Worm (Caenorhabditis elegans) whole organism, L3 larva: ENCODE results near the gene fbxa-206.

Experiments used
- ZK546.5 ChIP-seq: sonication (generic microtip); optimal IDR thresholded peaks from 2 replicates; lab custom pipeline; 2017; ENCODE audit warnings: missing biosample characterization, missing genetic modification characterization
- aly-2 ChIP-seq: fragments of 150-350 bp; optimal IDR thresholded peaks from 2 replicates; lab custom pipeline; 2014; ENCODE audit warnings: missing biosample characterization, missing genetic modification characterization
- ama-1 ChIP-seq: fragments of 150-350 bp; optimal IDR thresholded peaks from 2 replicates; lab custom pipeline; 2018
- ceh-16 ChIP-seq: sonication (generic microtip); optimal IDR thresholded peaks from 2 replicates; lab custom pipeline; 2017; ENCODE audit warnings: missing biosample characterization, missing genetic modification characterization
- ceh-28 ChIP-seq: fragments of 150-350 bp; optimal IDR thresholded peaks from 2 replicates; lab custom pipeline; 2014; ENCODE audit warnings: missing biosample characterization, missing genetic modification reagents, missing genetic modification characterization
- ceh-82 ChIP-seq: fragments of 150-350 bp; optimal IDR thresholded peaks from 2 replicates; lab custom pipeline; 2014; ENCODE audit warnings: missing biosample characterization, missing genetic modification characterization
- daf-12 ChIP-seq: fragments of 150-350 bp; optimal IDR thresholded peaks from 2 replicates; lab custom pipeline; 2014; ENCODE audit warnings: missing biosample characterization, missing genetic modification reagents, missing genetic modification characterization
- egl-27 ChIP-seq: sonication (generic microtip); optimal IDR thresholded peaks from 4 replicates; lab custom pipeline; 2017; ENCODE audit warnings: missing biosample characterization, missing genetic modification reagents, missing genetic modification characterization
- egl-5 ChIP-seq: fragments of 150-350 bp; optimal IDR thresholded peaks from 2 replicates; lab custom pipeline; 2017; ENCODE audit warnings: missing biosample characterization, missing genetic modification reagents, missing genetic modification characterization, inconsistent platforms
- elt-3 ChIP-seq, 3 experiments: fragments of 150-350 bp in 1 of 3; sonication (generic microtip) in 2 of 3; optimal IDR thresholded peaks; 2 replicates in 2 of 3; 4 replicates in 1 of 3; lab custom pipeline; 2014 to 2017; ENCODE audit warnings: missing biosample characterization in 3 of 3, missing genetic modification characterization in 3 of 3
- eor-1 ChIP-seq, 2 experiments: fragments of 150-350 bp; optimal IDR thresholded peaks; 2 replicates each; lab custom pipeline; 2014 to 2018; ENCODE audit warnings: missing biosample characterization in 2 of 2, missing genetic modification characterization in 2 of 2
- fkh-10 ChIP-seq: sonication (generic microtip); optimal IDR thresholded peaks from 2 replicates; lab custom pipeline; 2017; ENCODE audit warnings: missing biosample characterization, missing genetic modification reagents, missing genetic modification characterization
- fos-1 ChIP-seq: fragments of 150-350 bp; optimal IDR thresholded peaks from 2 replicates; lab custom pipeline; 2014; ENCODE audit warnings: missing biosample characterization, missing genetic modification characterization
- hmg-11 ChIP-seq: sonication (generic microtip); optimal IDR thresholded peaks from 2 replicates; lab custom pipeline; 2016; ENCODE audit warnings: missing genetic modification characterization, missing compliant biosample characterization
- jun-1 ChIP-seq: fragments of 150-350 bp; optimal IDR thresholded peaks from 2 replicates; lab custom pipeline; 2014; ENCODE audit warnings: missing biosample characterization, missing genetic modification reagents, missing genetic modification characterization
- lin-15B ChIP-seq: fragments of 150-350 bp; optimal IDR thresholded peaks from 2 replicates; lab custom pipeline; 2014; ENCODE audit warnings: missing biosample characterization, missing genetic modification characterization
- lin-39 ChIP-seq: fragments of 150-350 bp; optimal IDR thresholded peaks from 2 replicates; lab custom pipeline; 2018; ENCODE audit warnings: missing biosample characterization, missing genetic modification reagents, missing genetic modification characterization
- nfya-1 ChIP-seq: sonication (generic microtip); optimal IDR thresholded peaks from 2 replicates; lab custom pipeline; 2017; ENCODE audit warnings: missing genetic modification characterization, mild to moderate bottlenecking, missing compliant biosample characterization, antibody characterized with exemption, moderate library complexity; ENCODE audit not compliant: insufficient read depth
- nhr-12 ChIP-seq: fragments of 150-350 bp; optimal IDR thresholded peaks from 2 replicates; lab custom pipeline; 2014; ENCODE audit warnings: missing biosample characterization, missing genetic modification characterization
- nhr-237 ChIP-seq: fragments of 150-350 bp; optimal IDR thresholded peaks from 2 replicates; lab custom pipeline; 2014; ENCODE audit warnings: missing biosample characterization, missing genetic modification characterization
- nhr-28 ChIP-seq: fragments of 150-350 bp; optimal IDR thresholded peaks from 2 replicates; lab custom pipeline; 2014; ENCODE audit warnings: missing biosample characterization, missing genetic modification characterization
- nhr-67 ChIP-seq: fragments of 150-350 bp; optimal IDR thresholded peaks from 2 replicates; lab custom pipeline; 2014; ENCODE audit warnings: missing biosample characterization, missing genetic modification characterization
- nhr-77 ChIP-seq: fragments of 150-350 bp; optimal IDR thresholded peaks from 2 replicates; lab custom pipeline; 2014; ENCODE audit warnings: missing biosample characterization, missing genetic modification characterization
- pqm-1 ChIP-seq: fragments of 150-350 bp; optimal IDR thresholded peaks from 2 replicates; lab custom pipeline; 2017; ENCODE audit warnings: missing biosample characterization, missing genetic modification characterization, inconsistent platforms
- sea-2 ChIP-seq: fragments of 150-350 bp; sonication (generic microtip); optimal IDR thresholded peaks from 4 replicates; lab custom pipeline; 2014; ENCODE audit warnings: missing biosample characterization, missing genetic modification reagents, missing genetic modification characterization
- skn-1 ChIP-seq: fragments of 150-350 bp; optimal IDR thresholded peaks from 2 replicates; lab custom pipeline; 2014; ENCODE audit warnings: missing biosample characterization, missing genetic modification characterization
- snpc-4 ChIP-seq: fragments of 150-350 bp; optimal IDR thresholded peaks from 2 replicates; lab custom pipeline; 2014; ENCODE audit warnings: missing biosample characterization, missing genetic modification characterization
- unc-39 ChIP-seq: sonication (generic microtip); optimal IDR thresholded peaks from 4 replicates; lab custom pipeline; 2017; ENCODE audit warnings: missing biosample characterization, missing genetic modification characterization
- unc-62 ChIP-seq: fragments of 150-350 bp; sonication (generic microtip); optimal IDR thresholded peaks from 4 replicates; lab custom pipeline; 2014; ENCODE audit warnings: missing biosample characterization, missing genetic modification reagents, missing genetic modification characterization
- zag-1 ChIP-seq: fragments of 150-350 bp; optimal IDR thresholded peaks from 2 replicates; lab custom pipeline; 2014; ENCODE audit warnings: missing biosample characterization, missing genetic modification characterization
- ztf-11 ChIP-seq: fragments of 150-350 bp; optimal IDR thresholded peaks from 2 replicates; lab custom pipeline; 2014; ENCODE audit warnings: missing biosample characterization, missing genetic modification characterization

fbxa-206 gene

DNA sequence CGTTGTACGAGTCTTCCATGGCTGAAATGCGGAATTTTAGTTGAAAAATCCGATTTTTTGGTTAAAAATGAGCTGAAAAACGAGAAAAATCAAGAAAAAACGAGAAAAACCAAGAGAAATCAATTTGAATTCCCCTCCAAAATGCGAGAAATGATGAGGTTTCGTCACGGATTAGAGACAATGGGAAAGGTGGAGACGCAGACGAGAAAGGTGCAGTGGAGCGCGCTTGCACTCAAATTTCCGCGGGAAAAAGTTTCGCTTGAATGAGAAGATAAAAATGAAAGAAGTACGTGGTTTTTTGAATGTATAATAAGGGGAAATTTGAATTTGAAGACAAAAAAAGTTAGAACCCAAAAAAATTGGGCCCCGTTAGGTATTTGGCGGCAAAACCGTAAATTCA, 47.4 kb upstream of the fbxa-206 start, which contains the start of gene efl-1 (continued):
- peak; percentile 93 for TF ChIP-seq skn-1
- peak; percentile 36 for TF ChIP-seq nhr-77 (tag; lab: Kevin White, UChicago)
- no peak for TF ChIP-seq nhr-28
- no peak for TF ChIP-seq nhr-237 (tag; lab: Kevin White, UChicago)

ce11 chrV:16958975-16959374, 40.7 kb upstream of the fbxa-206 start:
- TF ChIP-seq egl-5 (tag; lab: Kevin White, UChicago) (no peak), skn-1 (peak; percentile 15), nhr-67 (tag; lab: Kevin White, UChicago) (no peak), daf-12 (tag; lab: Kevin White, UChicago) (no peak), snpc-4 (tag; lab: Kevin White, UChicago) (no peak), lin-39 (tag; lab: Kevin White, UChicago) (no peak), elt-3 (tag; optimal IDR thresholded peaks at IDR 0.05; lab: Kevin White, UChicago) (no peak), eor-1 (tag; optimal IDR thresholded peaks at IDR 0.05; lab: Kevin White, UChicago) (no peak), zag-1 (tag; lab: Kevin White, UChicago) (no peak), ceh-82 (no peak), sea-2 (GFP tag; lab: Kevin White, UChicago) (no peak), hmg-11 (tag; lab: Kevin White, UChicago) (no peak), ama-1 (lab: Kevin White, UChicago) (no peak), nfya-1 (tag; lab: Kevin White, UChicago) (peak; percentile 93)

DNA sequence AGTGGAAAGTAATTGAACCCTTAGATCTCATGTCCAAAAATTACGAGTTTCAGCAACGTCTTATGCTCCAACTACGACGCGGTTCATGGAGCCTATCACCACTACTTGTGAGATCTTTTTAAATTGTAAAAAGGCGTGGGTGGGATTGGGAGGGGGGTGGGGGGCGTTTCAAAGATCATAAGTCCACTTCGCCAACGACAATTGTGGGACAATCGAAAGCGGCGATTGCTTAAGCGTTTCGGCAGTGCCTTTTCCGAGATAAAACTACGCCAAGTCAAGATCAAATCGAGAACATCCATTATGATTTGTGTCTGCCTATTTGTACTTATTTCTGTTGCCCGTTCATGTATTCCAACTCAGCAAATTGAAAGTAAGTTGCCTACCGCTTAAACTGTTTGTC, 38.0 kb upstream of the fbxa-206 start, which contains the start of gene clec-239:
Gene clec-239, plus strand, starts transcription at position 301 of the 400 bp plus-strand sequence.
- TF ChIP-seq nfya-1 (tag; lab: Kevin White, UChicago) = no peak
- TF ChIP-seq egl-27 (tag; lab: Kevin White, UChicago) = no peak
- no peak for TF ChIP-seq skn-1
- TF ChIP-seq egl-5 (tag; lab: Kevin White, UChicago) = no peak
- no peak for TF ChIP-seq nhr-12 (tag; lab: Kevin White, UChicago)
- no peak for TF ChIP-seq elt-3 (tag; optimal IDR thresholded peaks at IDR 0.05; lab: Kevin White, UChicago)
- TF ChIP-seq pqm-1 (tag; lab: Kevin White, UChicago) = no peak
- no peak for TF ChIP-seq fos-1 (tag; lab: Kevin White, UChicago)
- TF ChIP-seq unc-39 (tag; lab: Kevin White, UChicago) = no peak
- TF ChIP-seq ama-1 (lab: Kevin White, UChicago) = no peak
- no peak for TF ChIP-seq ceh-16 (tag; lab: Kevin White, UChicago)

- TF ChIP-seq elt-3 (tag; optimal IDR thresholded peaks at IDR 0.05; lab: Kevin White, UChicago) (no peak), ceh-82 (no peak), nfya-1 (tag; lab: Kevin White, UChicago) (no peak), eor-1 (tag; optimal IDR thresholded peaks at IDR 0.05; lab: Kevin White, UChicago) (no peak), ceh-28 (tag; lab: Kevin White, UChicago) (no peak), fkh-10 (GFP tag; lab: Kevin White, UChicago) (no peak), lin-39 (tag; lab: Kevin White, UChicago) (no peak), ceh-16 (tag; lab: Kevin White, UChicago) (no peak), unc-62 (no peak), jun-1 (tag; lab: Kevin White, UChicago) (no peak), aly-2 (no peak), zag-1 (tag; lab: Kevin White, UChicago) (no peak), ZK546.5 (no peak)
These were observed 36.5 kb upstream of the fbxa-206 start, which contains the start of gene srh-206 for ce11 chrV:16954766-16955165. srh-206 (minus strand) TSS chrV:16954866.

DNA sequence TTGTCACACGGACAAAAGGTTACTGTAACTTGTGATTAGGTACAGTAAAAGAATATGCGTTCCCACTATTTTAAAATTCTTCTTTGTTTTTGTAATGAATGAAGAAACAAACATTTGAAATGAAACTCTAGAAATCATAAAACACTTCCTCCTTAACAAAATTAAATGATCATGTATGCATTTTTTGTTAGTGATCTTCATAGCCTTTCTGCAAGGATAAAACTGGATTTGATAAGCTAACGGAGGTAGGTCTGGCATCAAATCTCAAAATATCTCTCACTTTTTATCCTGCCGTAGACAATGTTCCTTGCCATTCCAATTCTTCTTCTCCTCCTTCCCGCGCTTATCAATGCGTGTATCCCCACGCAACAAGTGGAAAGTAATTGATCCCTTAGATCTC, 33.2 kb upstream of the fbxa-206 start, which contains the start of gene clec-238:
Gene clec-238, plus strand, starts transcription at position 301 of the 400 bp plus-strand sequence.
- no peak for TF ChIP-seq aly-2
- TF ChIP-seq hmg-11 (tag; lab: Kevin White, UChicago) = no peak
- no peak for TF ChIP-seq lin-15B (tag; lab: Kevin White, UChicago)
- no peak for TF ChIP-seq ama-1 (lab: Kevin White, UChicago)
- TF ChIP-seq snpc-4 (tag; lab: Kevin White, UChicago) = no peak
- no peak for TF ChIP-seq lin-39 (tag; lab: Kevin White, UChicago)
- no peak for TF ChIP-seq nhr-28
- TF ChIP-seq nhr-77 (tag; lab: Kevin White, UChicago) = no peak
- no peak for TF ChIP-seq ztf-11 (tag; lab: Kevin White, UChicago)
- TF ChIP-seq, all 47 proteins: peak for 0
